Worm (Caenorhabditis elegans) whole organism, L4/young adult: ENCODE results near the gene mksr-1.

Experiments
- W03F9.2 ChIP-seq: fragments of 150-350 bp; optimal IDR thresholded peaks from 2 replicates; lab custom pipeline; 2014; ENCODE audit warnings: missing biosample characterization, missing genetic modification characterization
- dao-5 ChIP-seq: sonication (generic microtip); optimal IDR thresholded peaks from 2 replicates; lab custom pipeline; 2016; ENCODE audit warnings: missing genotype, missing genetic modification characterization, moderate library complexity, missing compliant biosample characterization
- him-1 ChIP-seq: sonication (generic microtip); optimal IDR thresholded peaks from 2 replicates; lab custom pipeline; 2016; ENCODE audit warnings: missing genotype, missing genetic modification reagents, missing genetic modification characterization, missing compliant biosample characterization

Gene mksr-1

ce11 chrX:1068986-1069385, at the start of gene mksr-1:
TSS of gene mksr-1 (minus strand) at chrX:1069129.
- TF ChIP-seq him-1 (tag; lab: Kevin White, UChicago) (no peak), W03F9.2 (tag; lab: Kevin White, UChicago) (no peak), dao-5 (no peak)

ce11 chrX:1117252-1117651, 48.3 kb upstream of the mksr-1 start:
- no peak for TF ChIP-seq him-1 (tag; lab: Kevin White, UChicago)
- TF ChIP-seq W03F9.2 (tag; lab: Kevin White, UChicago), result no peak
- no peak for TF ChIP-seq dao-5

DNA sequence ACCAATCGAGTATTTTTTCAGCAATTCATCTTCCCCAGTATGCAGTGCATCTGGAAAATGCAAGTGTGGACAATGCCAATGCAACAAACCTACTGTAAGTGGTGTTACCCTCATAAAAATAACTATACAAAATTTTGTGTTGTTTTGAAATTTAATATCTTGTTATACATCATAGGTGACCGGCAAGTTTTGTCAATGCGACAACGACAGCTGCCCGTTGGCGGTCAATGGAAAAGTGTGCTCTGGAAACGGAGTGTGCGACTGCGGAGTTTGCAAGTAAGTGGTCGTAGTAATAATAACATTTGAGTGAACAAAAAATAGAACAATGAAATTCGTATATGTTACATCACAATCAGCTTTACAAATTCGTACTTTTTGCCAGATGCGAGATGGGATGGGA, 46.3 kb upstream of the mksr-1 start:
- TF ChIP-seq W03F9.2 (tag; lab: Kevin White, UChicago) (no peak), him-1 (tag; lab: Kevin White, UChicago) (no peak), dao-5 (no peak)

- TF ChIP-seq him-1 (tag; lab: Kevin White, UChicago) (no peak), W03F9.2 (tag; lab: Kevin White, UChicago) (no peak), dao-5 (no peak)
Observed at ce11 chrX:1111603-1112002, 42.7 kb upstream of the mksr-1 start, which contains the start of gene C05D9.3. TSS of gene C05D9.3 (plus strand) at chrX:1111903.

ce11 chrX:1110723-1111122, 41.8 kb upstream of the mksr-1 start:
- TF ChIP-seq dao-5, result no peak
- no peak for TF ChIP-seq him-1 (tag; lab: Kevin White, UChicago)
- TF ChIP-seq W03F9.2 (tag; lab: Kevin White, UChicago), result no peak

ce11 chrX:1108874-1109273, 39.9 kb upstream of the mksr-1 start:
- TF ChIP-seq dao-5 (no peak), W03F9.2 (tag; lab: Kevin White, UChicago) (no peak), him-1 (tag; lab: Kevin White, UChicago) (no peak)

DNA sequence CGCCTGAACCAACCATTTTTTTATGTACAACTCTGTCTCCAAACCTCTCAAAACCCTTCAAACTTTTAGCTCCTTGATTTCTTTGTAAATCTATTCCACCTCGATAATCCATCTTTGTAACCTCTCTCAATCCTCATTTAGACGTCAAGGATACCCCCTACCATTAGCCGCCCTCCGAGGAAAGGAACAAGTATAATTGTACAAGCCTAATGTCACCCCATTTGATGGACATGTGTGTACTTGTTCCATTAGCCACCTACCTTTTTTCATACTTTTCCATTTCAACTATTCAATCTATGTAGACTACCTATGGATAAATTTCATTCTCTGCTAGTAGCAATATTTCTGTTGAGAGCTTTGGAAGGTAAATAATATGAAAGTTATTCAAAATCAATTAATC, 38.8 kb upstream of the mksr-1 start, which contains the start of gene C05D9.4:
Gene C05D9.4 (plus strand): TSS at position 301 of the 400 bp plus-strand sequence.
- no peak for TF ChIP-seq dao-5
- no peak for TF ChIP-seq W03F9.2 (tag; lab: Kevin White, UChicago)
- TF ChIP-seq him-1 (tag; lab: Kevin White, UChicago), result no peak

ce11 chrX:1103702-1104262, 34.9 kb upstream of the mksr-1 start, which contains the start of gene ife-4:
TSS of gene ife-4 (plus strand) at chrX:1104212.
- TF ChIP-seq dao-5 (no peak), him-1 (tag; lab: Kevin White, UChicago) (peak; percentile 15)

ce11 chrX:1096808-1097207, 27.9 kb upstream of the mksr-1 start, which contains the start of the genes pigx-1 and rme-6:
TSS of gene pigx-1 (minus strand) at chrX:1097013.
TSS of gene rme-6 (plus strand) at chrX:1097152.
- TF ChIP-seq dao-5 (no peak), W03F9.2 (tag; lab: Kevin White, UChicago) (no peak), him-1 (tag; lab: Kevin White, UChicago) (no peak)

DNA sequence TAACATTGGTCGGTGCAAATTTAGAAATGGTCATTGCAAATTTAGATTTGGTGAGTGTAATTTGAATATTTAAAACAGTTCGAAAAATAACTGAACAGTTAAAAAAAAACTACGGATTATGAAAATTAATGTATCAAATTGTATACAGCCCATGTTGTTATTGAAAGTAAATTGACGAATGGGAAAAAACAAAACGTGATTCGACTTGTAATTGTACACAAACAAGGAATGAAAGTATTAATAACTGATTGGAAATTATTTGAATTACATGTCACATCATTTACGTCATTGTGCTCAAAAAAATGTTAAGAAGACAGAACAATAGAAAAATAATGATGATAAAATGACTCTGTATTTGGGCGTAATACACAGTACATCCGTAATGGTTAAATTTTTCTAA, 25.4 kb upstream of the mksr-1 start:
- no peak for TF ChIP-seq dao-5
- TF ChIP-seq him-1 (tag; lab: Kevin White, UChicago), result no peak
- no peak for TF ChIP-seq W03F9.2 (tag; lab: Kevin White, UChicago)

- TF ChIP-seq dao-5, result no peak
- peak; percentile 92 for TF ChIP-seq him-1 (tag; lab: Kevin White, UChicago)
- peak; percentile 80 for TF ChIP-seq W03F9.2 (tag; lab: Kevin White, UChicago)
Observed at ce11 chrX:1093154-1093553, 24.2 kb upstream of the mksr-1 start.

ce11 chrX:1089676-1090075, 20.7 kb upstream of the mksr-1 start:
- no peak for TF ChIP-seq him-1 (tag; lab: Kevin White, UChicago)
- TF ChIP-seq W03F9.2 (tag; lab: Kevin White, UChicago), result no peak
- no peak for TF ChIP-seq dao-5

DNA sequence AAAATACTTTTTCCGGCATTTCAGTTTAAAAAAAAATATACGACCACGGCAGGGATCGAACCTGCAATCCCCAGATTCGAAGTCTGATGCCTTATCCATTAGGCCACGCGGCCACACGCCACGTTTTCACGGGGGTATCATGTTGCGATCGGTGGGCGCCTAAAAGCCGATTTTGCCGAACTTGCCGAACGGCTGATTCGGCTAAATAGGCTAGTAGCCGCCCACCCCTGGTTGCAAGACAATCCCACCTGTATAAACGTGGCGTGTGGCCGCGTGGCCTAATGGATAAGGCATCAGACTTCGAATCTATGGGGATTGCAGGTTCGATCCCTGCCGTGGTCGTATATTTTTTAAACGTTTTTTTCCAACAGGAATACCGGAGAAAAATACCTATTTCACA, 20.2 kb upstream of the mksr-1 start:
- TF ChIP-seq W03F9.2 (tag; lab: Kevin White, UChicago) (no peak), him-1 (tag; lab: Kevin White, UChicago) (no peak), dao-5 (no peak)

DNA sequence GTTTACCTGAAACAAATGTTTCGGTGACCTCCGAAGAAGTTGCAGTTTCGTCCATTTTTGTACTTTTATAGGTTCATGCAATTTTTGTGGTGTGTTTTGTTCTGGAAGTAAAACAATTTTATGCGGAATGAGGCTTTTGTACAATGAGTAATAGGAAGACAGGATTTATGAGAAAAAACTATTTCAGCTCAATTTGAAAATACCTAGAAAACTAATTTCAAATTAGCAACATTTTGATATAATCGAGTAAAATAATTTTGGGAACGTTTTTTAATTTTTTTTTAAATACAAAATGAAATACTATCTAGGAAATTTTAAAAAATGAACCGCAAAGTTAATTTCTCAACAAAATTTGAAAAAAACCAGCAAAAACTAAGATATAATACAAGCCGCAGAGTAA, 19.1 kb upstream of the mksr-1 start, which contains the start of gene rei-2:
Gene rei-2 (minus strand): TSS at position 101 of the 400 bp plus-strand sequence.
- no peak for TF ChIP-seq dao-5
- no peak for TF ChIP-seq him-1 (tag; lab: Kevin White, UChicago)
- no peak for TF ChIP-seq W03F9.2 (tag; lab: Kevin White, UChicago)

ce11 chrX:1086406-1086897, 17.5 kb upstream of the mksr-1 start:
- TF ChIP-seq dao-5 (no peak), W03F9.2 (tag; lab: Kevin White, UChicago) (no peak), him-1 (tag; lab: Kevin White, UChicago) (peak; percentile 17)
